Worm (Caenorhabditis elegans) whole organism, early embryonic: ENCODE data around the gene spp-28.

ENCODE experiments used
- B0310.2 ChIP-seq: sonication (generic microtip); optimal IDR thresholded peaks from 2 replicates; lab custom pipeline; 2016; ENCODE audit warnings: mild to moderate bottlenecking, missing genetic modification characterization, missing compliant biosample characterization
- F13C5.2 ChIP-seq: sonication (generic microtip); optimal IDR thresholded peaks from 2 replicates; lab custom pipeline; 2017; ENCODE audit warnings: mild to moderate bottlenecking, missing genetic modification characterization, inconsistent platforms, missing compliant biosample characterization
- aly-1 ChIP-seq: sonication (generic microtip); optimal IDR thresholded peaks from 2 replicates; lab custom pipeline; 2016; ENCODE audit warnings: missing genetic modification characterization, missing compliant biosample characterization
- ama-1 ChIP-seq: fragments of 150-350 bp; optimal IDR thresholded peaks from 2 replicates; lab custom pipeline; 2014
- ceh-13 ChIP-seq: fragments of 200-800 bp; sonication (Bioruptor generic); optimal IDR thresholded peaks from 2 replicates; lab custom pipeline; 2018; ENCODE audit warnings: mild to moderate bottlenecking, missing genetic modification characterization, missing compliant biosample characterization
- ceh-36 ChIP-seq: sonication (generic microtip); optimal IDR thresholded peaks from 2 replicates; lab custom pipeline; 2016; ENCODE audit warnings: missing genetic modification characterization, inconsistent platforms, missing compliant biosample characterization
- ets-7 ChIP-seq: sonication (generic microtip); optimal IDR thresholded peaks from 2 replicates; lab custom pipeline; 2016; ENCODE audit warnings: missing genotype, missing genetic modification characterization, missing compliant biosample characterization
- flt-1 ChIP-seq: fragments of 200-800 bp; sonication (Bioruptor generic); IDR thresholded peaks from 2 replicates; pipeline ENCODE4 v1.3.6; 2022; ENCODE audit warnings: missing genetic modification characterization, missing compliant biosample characterization
- hmbx-1 ChIP-seq: sonication (generic microtip); optimal IDR thresholded peaks from 2 replicates; lab custom pipeline; 2016; ENCODE audit warnings: mild to moderate bottlenecking, missing genetic modification characterization, missing compliant biosample characterization
- hmg-4 ChIP-seq: fragments of 200-800 bp; sonication (Bioruptor generic); optimal IDR thresholded peaks from 2 replicates; lab custom pipeline; 2018; ENCODE audit warnings: mild to moderate bottlenecking, missing genetic modification characterization, missing compliant biosample characterization
- hnd-1 ChIP-seq: sonication (generic microtip); optimal IDR thresholded peaks from 2 replicates; lab custom pipeline; 2016; ENCODE audit warnings: missing genetic modification characterization, missing compliant biosample characterization
- pes-1 ChIP-seq: fragments of 200-800 bp; sonication (Bioruptor generic); IDR thresholded peaks from 2 replicates; pipeline ENCODE4 v1.3.6; 2022; ENCODE audit warnings: missing genetic modification reagents, missing genetic modification characterization, missing compliant biosample characterization
- scrt-1 ChIP-seq: fragments of 200-800 bp; sonication (Bioruptor generic); IDR thresholded peaks from 2 replicates; pipeline ENCODE4 v1.3.6; 2022; ENCODE audit warnings: missing genetic modification characterization, missing compliant biosample characterization
- sea-1 ChIP-seq: fragments of 200-800 bp; sonication (Bioruptor generic); conservative IDR thresholded peaks from 2 replicates; pipeline ENCODE4 v1.3.6; 2022; ENCODE audit warnings: missing genetic modification characterization, missing compliant biosample characterization
- tbx-11 ChIP-seq: fragments of 200-800 bp; sonication (Bioruptor generic); IDR thresholded peaks from 2 replicates; pipeline ENCODE4 v1.3.6; 2022; ENCODE audit warnings: missing genetic modification characterization, missing compliant biosample characterization
- tbx-37 ChIP-seq: fragments of 200-800 bp; sonication (Bioruptor generic); conservative IDR thresholded peaks from 2 replicates; pipeline ENCODE4 v1.3.6; 2022; ENCODE audit warnings: missing genetic modification reagents, missing genetic modification characterization, missing compliant biosample characterization
- tra-4 ChIP-seq: sonication (generic microtip); optimal IDR thresholded peaks from 2 replicates; lab custom pipeline; 2017; ENCODE audit warnings: missing genetic modification characterization, missing compliant biosample characterization

The spp-28 gene

ce11 chrIII:4166745-4167144 lies 23.4 kb downstream of the spp-28 start, which contains the start of gene rnf-5:
TSS of gene rnf-5 (minus strand) at chrIII:4166845.
- no peak for TF ChIP-seq scrt-1 (GFP tag; lab: Robert Waterston, UW)
- TF ChIP-seq tra-4 (tag; lab: Kevin White, UChicago) = no peak
- TF ChIP-seq ets-7 = no peak
- TF ChIP-seq aly-1 = no peak
- TF ChIP-seq tbx-11 (GFP tag; lab: Robert Waterston, UW) = no peak
- no peak for TF ChIP-seq tbx-37 (GFP tag; lab: Robert Waterston, UW)
- TF ChIP-seq sea-1 (GFP tag; lab: Robert Waterston, UW) = no peak
- TF ChIP-seq F13C5.2 = no peak
- no peak for TF ChIP-seq flt-1
- TF ChIP-seq pes-1 (GFP tag; lab: Robert Waterston, UW) = no peak

DNA sequence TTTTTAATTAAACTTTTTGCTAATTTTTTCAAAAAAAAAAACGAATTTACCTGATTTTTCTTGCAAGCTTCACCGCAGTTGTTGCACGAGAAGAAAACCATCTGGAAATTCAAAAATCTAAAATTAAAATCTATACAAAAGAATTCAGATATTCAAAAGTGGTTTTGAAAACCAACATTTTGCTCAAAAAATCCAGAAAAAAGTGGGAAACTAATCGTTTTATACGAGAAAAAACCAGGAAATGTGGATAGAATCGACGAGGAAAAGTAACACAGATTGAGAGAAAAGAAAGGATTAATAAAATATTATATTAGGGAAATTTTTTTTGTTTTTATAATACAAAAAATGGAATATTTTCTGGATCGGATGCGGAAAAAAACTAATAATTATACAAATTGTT lies 26.1 kb downstream of the spp-28 start, which contains the start of gene C16C10.8:
Gene C16C10.8, minus strand, starts transcription at position 101 of the 400 bp plus-strand sequence.
- TF ChIP-seq ama-1 (lab: Kevin White, UChicago) = no peak
- no peak for TF ChIP-seq flt-1
- TF ChIP-seq ceh-13 = no peak
- TF ChIP-seq tbx-11 (GFP tag; lab: Robert Waterston, UW) = no peak
- no peak for TF ChIP-seq B0310.2 (tag; lab: Kevin White, UChicago)
- no peak for TF ChIP-seq F13C5.2

- TF ChIP-seq pes-1 (GFP tag; lab: Robert Waterston, UW) = no peak
- no peak for TF ChIP-seq hmg-4 (GFP tag; lab: Kevin White, UChicago)
- TF ChIP-seq ets-7 = no peak
- TF ChIP-seq aly-1 = no peak
- no peak for TF ChIP-seq sea-1 (GFP tag; lab: Robert Waterston, UW)
- TF ChIP-seq tra-4 (tag; lab: Kevin White, UChicago) = no peak
- TF ChIP-seq hnd-1 (tag; lab: Kevin White, UChicago) = no peak
- TF ChIP-seq ceh-36 (tag; lab: Kevin White, UChicago) = no peak
- no peak for TF ChIP-seq B0310.2 (tag; lab: Kevin White, UChicago)
- TF ChIP-seq tbx-37 (GFP tag; lab: Robert Waterston, UW) = no peak
- no peak for TF ChIP-seq ama-1 (lab: Kevin White, UChicago)
- no peak for TF ChIP-seq ceh-13
- TF ChIP-seq flt-1 = no peak
- no peak for TF ChIP-seq hmbx-1 (tag; lab: Kevin White, UChicago)
- TF ChIP-seq F13C5.2 = no peak
- TF ChIP-seq scrt-1 (GFP tag; lab: Robert Waterston, UW) = no peak
- no peak for TF ChIP-seq tbx-11 (GFP tag; lab: Robert Waterston, UW)
Observed at ce11 chrIII:4160937-4161336, 29.2 kb downstream of the spp-28 start, which contains the start of gene C01G12.16. TSS of gene C01G12.16 (plus strand) at chrIII:4161237.

DNA sequence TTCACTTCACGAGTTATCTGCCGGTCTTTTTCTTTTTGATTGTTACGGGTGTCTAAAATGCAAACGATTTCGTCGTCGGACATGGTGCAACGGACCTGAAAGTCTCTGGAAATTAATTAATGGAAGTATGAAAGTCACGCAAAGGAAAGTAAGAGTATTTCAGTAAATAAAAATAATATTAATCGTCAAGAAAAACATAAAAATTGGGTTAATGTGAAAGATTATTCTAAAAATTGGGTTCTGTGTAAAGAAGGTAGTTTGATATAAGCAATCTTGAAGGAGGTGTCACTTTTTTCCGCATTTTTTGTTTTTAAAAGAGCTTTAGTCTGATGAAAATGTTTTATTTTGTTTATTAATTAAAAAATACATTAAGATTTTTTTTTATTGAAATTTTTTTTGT lies 32.8 kb downstream of the spp-28 start, which contains the start of gene C16C10.9:
Gene C16C10.9, minus strand, starts transcription at position 101 of the 400 bp plus-strand sequence.
- TF ChIP-seq hmbx-1 (tag; lab: Kevin White, UChicago) (no peak), pes-1 (GFP tag; lab: Robert Waterston, UW) (no peak), ets-7 (no peak), F13C5.2 (no peak), aly-1 (no peak), tra-4 (tag; lab: Kevin White, UChicago) (no peak), sea-1 (GFP tag; lab: Robert Waterston, UW) (no peak), ceh-36 (tag; lab: Kevin White, UChicago) (no peak)

ce11 chrIII:4153299-4153698 lies 36.8 kb downstream of the spp-28 start, which contains the start of gene glod-4:
TSS of gene glod-4 (plus strand) at chrIII:4153599.
- TF ChIP-seq tbx-11 (GFP tag; lab: Robert Waterston, UW) (no peak), hmg-4 (GFP tag; lab: Kevin White, UChicago) (no peak), aly-1 (no peak), tra-4 (tag; lab: Kevin White, UChicago) (no peak), ceh-13 (no peak), hmbx-1 (tag; lab: Kevin White, UChicago) (no peak), scrt-1 (GFP tag; lab: Robert Waterston, UW) (no peak), flt-1 (no peak), ama-1 (lab: Kevin White, UChicago) (no peak), tbx-37 (GFP tag; lab: Robert Waterston, UW) (no peak), pes-1 (GFP tag; lab: Robert Waterston, UW) (no peak), B0310.2 (tag; lab: Kevin White, UChicago) (no peak), F13C5.2 (no peak), ceh-36 (tag; lab: Kevin White, UChicago) (no peak), hnd-1 (tag; lab: Kevin White, UChicago) (no peak), ets-7 (no peak), sea-1 (GFP tag; lab: Robert Waterston, UW) (no peak)

ce11 chrIII:4152828-4153227 lies 37.3 kb downstream of the spp-28 start:
- TF ChIP-seq hnd-1 (tag; lab: Kevin White, UChicago) (no peak), F13C5.2 (no peak), tbx-11 (GFP tag; lab: Robert Waterston, UW) (no peak), hmg-4 (GFP tag; lab: Kevin White, UChicago) (no peak), pes-1 (GFP tag; lab: Robert Waterston, UW) (no peak), flt-1 (no peak), hmbx-1 (tag; lab: Kevin White, UChicago) (no peak), B0310.2 (tag; lab: Kevin White, UChicago) (no peak), sea-1 (GFP tag; lab: Robert Waterston, UW) (no peak), tra-4 (tag; lab: Kevin White, UChicago) (no peak), ets-7 (no peak), tbx-37 (GFP tag; lab: Robert Waterston, UW) (no peak), aly-1 (no peak), ama-1 (lab: Kevin White, UChicago) (no peak), ceh-36 (tag; lab: Kevin White, UChicago) (no peak), ceh-13 (no peak), scrt-1 (GFP tag; lab: Robert Waterston, UW) (no peak)

DNA sequence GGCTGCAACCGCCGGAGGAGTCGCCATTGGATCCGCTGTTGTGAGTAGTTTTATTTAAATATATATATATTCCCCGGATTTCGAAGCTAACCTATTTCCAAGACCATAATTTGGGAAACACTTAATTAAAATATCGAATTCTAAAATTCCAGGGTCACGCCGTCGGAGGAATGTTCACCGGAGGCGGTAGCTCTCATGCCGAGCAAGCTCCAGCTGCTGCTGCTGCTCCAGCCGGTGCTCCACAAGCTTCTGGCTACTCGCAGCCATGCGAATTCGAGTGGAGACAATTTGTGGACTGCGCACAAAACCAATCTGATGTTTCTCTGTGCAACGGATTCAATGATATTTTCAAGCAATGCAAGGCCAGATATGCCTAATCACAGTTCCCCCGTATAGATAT lies 37.8 kb downstream of the spp-28 start:
- no peak for TF ChIP-seq ama-1 (lab: Kevin White, UChicago)
- TF ChIP-seq hnd-1 (tag; lab: Kevin White, UChicago) = no peak
